Fruit fly (Drosophila melanogaster): ENCODE results near the gene CG7600.

Gene CG7600

DNA sequence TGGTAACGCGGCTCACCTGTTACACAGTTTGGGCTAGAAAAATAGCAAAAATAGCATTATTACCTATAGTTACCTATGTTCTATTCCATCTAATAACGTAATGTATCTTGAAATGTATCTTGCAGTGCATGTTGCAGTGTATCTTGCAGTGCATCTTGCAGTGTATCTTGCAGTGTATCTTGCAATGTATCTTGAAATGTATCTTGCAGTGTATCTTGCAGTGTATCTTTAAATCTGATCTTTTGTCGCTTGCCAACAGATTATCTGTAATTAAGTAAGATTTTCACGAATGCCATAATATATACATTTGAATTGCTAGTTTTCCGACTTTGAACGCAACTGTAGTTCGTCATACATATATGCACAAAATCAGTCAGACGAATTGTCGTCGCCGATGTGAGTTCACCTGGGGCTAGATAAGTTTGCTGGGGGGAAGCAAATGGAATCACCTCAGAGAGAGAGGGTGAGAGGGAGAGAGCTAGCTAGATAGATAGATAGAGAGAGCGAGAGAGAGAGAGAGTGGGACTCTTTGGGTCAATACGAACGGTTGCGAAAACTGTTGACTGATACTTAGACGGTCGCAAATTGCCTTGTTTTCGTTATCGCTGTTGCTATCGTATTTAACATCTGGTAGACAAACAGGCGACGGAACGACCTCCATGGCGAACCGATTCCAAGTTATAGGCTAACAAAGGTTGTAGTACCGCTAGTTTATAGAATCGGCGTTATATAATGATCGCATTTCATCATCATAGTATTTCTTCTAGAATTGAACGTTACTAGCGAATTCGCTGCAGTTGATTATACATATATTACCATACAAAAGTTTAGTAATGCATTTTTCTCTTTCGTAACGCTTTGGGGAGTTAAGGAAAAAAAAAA lies 32.1 kb downstream of the CG7600 start:
- TF ChIP-seq cnc (optimal IDR thresholded peaks at IDR 0.05) (no peak), cic (GFP tag; optimal IDR thresholded peaks at IDR 0.05) (peak; percentile 91), Mnt (GFP tag; optimal IDR thresholded peaks at IDR 0.05) (peak; percentile 27), CG12768 (GFP tag; optimal IDR thresholded peaks at IDR 0.05) (peak; percentile 78), Clk (GFP tag; optimal IDR thresholded peaks at IDR 0.05) (peak; percentile 39), pad (GFP tag; optimal IDR thresholded peaks at IDR 0.05) (peak; percentile 32), CG33017 (tag; optimal IDR thresholded peaks at IDR 0.05) (peak; percentile 55), tj (GFP tag; optimal IDR thresholded peaks at IDR 0.05) (peak; percentile 11), CG7101 (tag; optimal IDR thresholded peaks at IDR 0.05) (peak; percentile 42), Hr96 (GFP tag; optimal IDR thresholded peaks at IDR 0.05) (peak; percentile 14), bab1 (GFP tag; optimal IDR thresholded peaks at IDR 0.05) (no peak), ovo (GFP tag; optimal IDR thresholded peaks at IDR 0.05) (peak; percentile 68), CG11617 (GFP tag; optimal IDR thresholded peaks at IDR 0.05) (peak; percentile 4), CG14711 (tag; optimal IDR thresholded peaks at IDR 0.05) (no peak), kay (GFP tag; ENCODE audit: borderline replicate concordance) (peak; percentile 89), CG7045 (GFP tag; optimal IDR thresholded peaks at IDR 0.05) (peak; percentile 55), CG1620 (GFP tag; optimal IDR thresholded peaks at IDR 0.05) (peak; percentile 5), Crg-1 (GFP tag; optimal IDR thresholded peaks at IDR 0.05) (peak; percentile 33), toe (GFP tag; optimal IDR thresholded peaks at IDR 0.05) (peak; percentile 60), CG5204 (GFP tag; optimal IDR thresholded peaks at IDR 0.05) (peak; percentile 4)

DNA sequence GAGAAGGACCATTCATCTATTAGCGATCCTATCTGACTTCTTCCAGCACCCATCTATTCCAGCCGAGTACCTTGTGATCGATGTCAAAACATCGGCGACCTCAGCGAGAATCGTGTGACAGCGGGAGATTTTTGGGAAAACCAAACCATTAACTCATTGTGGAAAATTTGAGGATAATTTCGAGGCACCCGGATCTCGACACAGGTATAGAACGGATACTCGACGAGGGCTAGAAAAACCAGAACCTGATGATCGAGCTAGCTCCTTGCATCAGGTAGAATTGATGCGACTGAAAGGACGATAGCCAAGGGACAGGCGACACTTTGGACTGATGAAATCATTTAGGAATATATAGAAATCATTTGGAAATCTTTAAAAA lies 32.7 kb downstream of the CG7600 start:
- TF ChIP-seq CG7101 (tag; optimal IDR thresholded peaks at IDR 0.05) (no peak), kay (GFP tag; ENCODE audit: borderline replicate concordance) (no peak), CG33017 (tag; optimal IDR thresholded peaks at IDR 0.05) (no peak), CG1620 (GFP tag; optimal IDR thresholded peaks at IDR 0.05) (no peak), toe (GFP tag; optimal IDR thresholded peaks at IDR 0.05) (no peak), cic (GFP tag; optimal IDR thresholded peaks at IDR 0.05) (no peak), CG12768 (GFP tag; optimal IDR thresholded peaks at IDR 0.05) (no peak), ovo (GFP tag; optimal IDR thresholded peaks at IDR 0.05) (no peak), Mnt (GFP tag; optimal IDR thresholded peaks at IDR 0.05) (no peak), bab1 (GFP tag; optimal IDR thresholded peaks at IDR 0.05) (no peak), CG5204 (GFP tag; optimal IDR thresholded peaks at IDR 0.05) (no peak)

DNA sequence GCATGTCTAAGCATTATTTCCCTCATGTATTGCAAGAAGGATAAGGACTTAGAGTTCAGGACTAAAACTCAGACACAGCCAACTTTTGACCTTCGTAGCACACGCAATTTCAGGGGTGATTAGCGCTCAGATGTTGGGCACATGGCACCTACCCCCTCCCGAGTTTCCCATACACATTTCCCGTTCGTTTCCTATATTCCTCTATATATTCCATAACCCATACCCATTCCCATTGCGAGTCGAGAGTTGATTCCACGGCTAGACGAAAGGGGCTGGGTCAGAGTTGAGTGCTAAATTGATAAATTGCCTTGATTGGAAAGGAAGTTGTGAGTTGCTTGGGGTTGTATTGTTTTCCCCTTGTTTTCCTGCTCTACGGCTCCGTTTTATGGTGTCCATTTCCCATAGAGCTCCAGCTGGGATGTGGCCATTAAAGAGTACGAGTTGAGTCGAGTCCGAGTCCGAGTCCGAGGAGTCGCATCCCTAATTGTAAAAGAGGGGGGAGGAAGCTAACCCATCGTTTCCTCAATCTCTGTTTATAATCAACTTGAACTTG lies 33.5 kb downstream of the CG7600 start:
- TF ChIP-seq CG14711 (tag; optimal IDR thresholded peaks at IDR 0.05) (no peak), toe (GFP tag; optimal IDR thresholded peaks at IDR 0.05) (no peak), kay (GFP tag; ENCODE audit: borderline replicate concordance) (no peak), CG7045 (GFP tag; optimal IDR thresholded peaks at IDR 0.05) (no peak), bab1 (GFP tag; optimal IDR thresholded peaks at IDR 0.05) (no peak), cic (GFP tag; optimal IDR thresholded peaks at IDR 0.05) (no peak), pad (GFP tag; optimal IDR thresholded peaks at IDR 0.05) (no peak), Mnt (GFP tag; optimal IDR thresholded peaks at IDR 0.05) (no peak), ovo (GFP tag; optimal IDR thresholded peaks at IDR 0.05) (no peak), tj (GFP tag; optimal IDR thresholded peaks at IDR 0.05) (no peak), CG33017 (tag; optimal IDR thresholded peaks at IDR 0.05) (no peak), CG7101 (tag; optimal IDR thresholded peaks at IDR 0.05) (no peak), CG11617 (GFP tag; optimal IDR thresholded peaks at IDR 0.05) (no peak), CG5204 (GFP tag; optimal IDR thresholded peaks at IDR 0.05) (no peak), Hr96 (GFP tag; optimal IDR thresholded peaks at IDR 0.05) (no peak), Crg-1 (GFP tag; optimal IDR thresholded peaks at IDR 0.05) (no peak), CG12768 (GFP tag; optimal IDR thresholded peaks at IDR 0.05) (no peak), Clk (GFP tag; optimal IDR thresholded peaks at IDR 0.05) (no peak), CG1620 (GFP tag; optimal IDR thresholded peaks at IDR 0.05) (no peak), cnc (optimal IDR thresholded peaks at IDR 0.05) (no peak)

DNA sequence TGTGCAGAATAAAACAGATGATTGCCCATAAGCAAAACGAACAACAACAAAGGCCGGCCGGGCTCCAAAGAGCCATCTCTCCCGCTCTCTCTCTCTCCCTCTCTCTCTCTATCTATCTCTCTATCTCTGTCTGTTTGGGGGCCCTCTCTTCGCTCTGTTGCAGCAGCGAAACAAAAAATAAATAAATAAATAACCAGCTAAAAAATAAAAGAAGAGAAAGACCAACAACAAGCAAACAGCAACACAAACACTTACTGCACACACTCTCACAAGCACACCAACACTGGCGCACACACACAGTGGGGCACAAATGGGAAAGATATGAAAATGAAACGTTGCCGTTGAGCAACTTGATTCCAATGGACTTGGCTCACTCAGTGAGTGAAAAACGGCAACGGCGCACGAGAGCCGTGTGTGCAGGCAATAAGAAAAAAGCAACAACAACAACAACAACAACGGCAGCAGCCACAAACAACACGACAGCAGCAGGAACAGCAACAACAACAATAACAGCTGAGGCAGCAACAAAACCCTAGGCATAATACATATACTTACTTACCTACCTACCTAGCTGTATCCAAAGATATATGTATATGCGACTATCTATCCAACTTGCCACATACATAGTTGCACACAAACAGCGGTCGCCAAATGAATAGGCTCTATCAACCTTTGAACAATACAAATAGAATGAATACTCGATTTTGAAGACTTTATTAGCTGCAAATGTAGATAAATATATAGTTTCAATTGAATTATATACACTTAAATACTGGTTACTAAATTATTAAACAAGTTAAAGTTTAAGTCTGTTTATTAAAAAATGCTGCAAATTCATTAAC lies 35.7 kb downstream of the CG7600 start:
- peak; percentile 51 for TF ChIP-seq CG7101 (tag; optimal IDR thresholded peaks at IDR 0.05)
- peak; percentile 43 for TF ChIP-seq CG11617 (GFP tag; optimal IDR thresholded peaks at IDR 0.05)
- no peak for TF ChIP-seq Crg-1 (GFP tag; optimal IDR thresholded peaks at IDR 0.05)
- peak; percentile 68 for TF ChIP-seq cic (GFP tag; optimal IDR thresholded peaks at IDR 0.05)
- TF ChIP-seq CG12768 (GFP tag; optimal IDR thresholded peaks at IDR 0.05) = peak; percentile 92
- TF ChIP-seq pad (GFP tag; optimal IDR thresholded peaks at IDR 0.05) = peak; percentile 28
- peak; percentile 91 for TF ChIP-seq kay (GFP tag; ENCODE audit: borderline replicate concordance)
- TF ChIP-seq ovo (GFP tag; optimal IDR thresholded peaks at IDR 0.05) = peak; percentile 49
- TF ChIP-seq CG33017 (tag; optimal IDR thresholded peaks at IDR 0.05) = peak; percentile 65
- peak; percentile 7 for TF ChIP-seq CG14711 (tag; optimal IDR thresholded peaks at IDR 0.05)
- TF ChIP-seq Clk (GFP tag; optimal IDR thresholded peaks at IDR 0.05) = peak; percentile 69
- TF ChIP-seq toe (GFP tag; optimal IDR thresholded peaks at IDR 0.05) = peak; percentile 24
- peak; percentile 58 for TF ChIP-seq CG7045 (GFP tag; optimal IDR thresholded peaks at IDR 0.05)
- peak; percentile 39 for TF ChIP-seq CG1620 (GFP tag; optimal IDR thresholded peaks at IDR 0.05)
- TF ChIP-seq tj (GFP tag; optimal IDR thresholded peaks at IDR 0.05) = peak; percentile 73
- TF ChIP-seq Hr96 (GFP tag; optimal IDR thresholded peaks at IDR 0.05) = peak; percentile 69
- peak; percentile 47 for TF ChIP-seq bab1 (GFP tag; optimal IDR thresholded peaks at IDR 0.05)
- TF ChIP-seq CG5204 (GFP tag; optimal IDR thresholded peaks at IDR 0.05) = peak; percentile 44
- TF ChIP-seq cnc (optimal IDR thresholded peaks at IDR 0.05) = no peak
- no peak for TF ChIP-seq Mnt (GFP tag; optimal IDR thresholded peaks at IDR 0.05)

Data from whole organism, adult.